Fruit fly (Drosophila melanogaster) whole organism, pupa: ENCODE results near the gene Faa.

Experiments used
- CG10348 ChIP-seq: fragments of 200-800 bp; sonication (Bioruptor generic); IDR thresholded peaks from 2 replicates; pipeline ENCODE4 v1.3.6; 2022; ENCODE audit warnings: missing biosample characterization, missing genetic modification characterization
- CG13204 ChIP-seq: fragments of 200-800 bp; sonication (Bioruptor generic); optimal IDR thresholded peaks from 2 replicates; lab custom pipeline; 2018; ENCODE audit warnings: missing biosample characterization, mild to moderate bottlenecking, missing genetic modification characterization, moderate library complexity

dm6 chr3L:4040247-4040925, 33.4 kb downstream of the Faa start, which contains the start of the genes CG11593 and Rcd5:
- TF ChIP-seq CG10348 (GFP tag; lab: Robert Waterston, UW) (no peak), CG13204 (GFP tag; lab: Kevin White, UChicago) (no peak)
